1 fruit fly cellular context compared by ENCODE assay signal in genomic region chr2L:23068051-23068831, dm6.
TF ChIP-seq lines count a peak whose summit lies in the region.

Gene Spf45 (minus strand): TSS chr2L:23068386.

TF ChIP-seq in whole organism, embryonic, 481 proteins besides CTCF, POLR2A, EP300 and RAD21 (continued from another document):
- TF ChIP-seq CG14014 (GFP tag; IDR thresholded peaks at IDR 0.05; lab: Robert Waterston, UW), result no peak
- TF ChIP-seq HmgD (GFP tag; optimal IDR thresholded peaks at IDR 0.05; lab: Kevin White, UChicago), result no peak
- no peak for TF ChIP-seq CG15269 (tag; optimal IDR thresholded peaks at IDR 0.05; lab: Kevin White, UChicago)
- no peak for TF ChIP-seq Max (GFP tag; optimal IDR thresholded peaks at IDR 0.05; lab: Kevin White, UChicago)
- TF ChIP-seq CG12236 (GFP tag; optimal IDR thresholded peaks at IDR 0.05; lab: Kevin White, UChicago), result no peak
- peak; percentile 76 for TF ChIP-seq CG11723 (GFP tag; optimal IDR thresholded peaks at IDR 0.05; lab: Kevin White, UChicago)
- TF ChIP-seq Hr39 (optimal IDR thresholded peaks at IDR 0.05; lab: Kevin White, UChicago), result no peak
- TF ChIP-seq CG17802 (tag; optimal IDR thresholded peaks at IDR 0.05; lab: Kevin White, UChicago), result peak; percentile 99
- TF ChIP-seq CG4404 (GFP tag; IDR thresholded peaks at IDR 0.05; lab: Robert Waterston, UW), result no peak
- peak; percentile 7 for TF ChIP-seq dmrt11E (tag; optimal IDR thresholded peaks at IDR 0.05; lab: Kevin White, UChicago)
- TF ChIP-seq Gug (GFP tag; IDR thresholded peaks at IDR 0.05; lab: Robert Waterston, UW), result no peak
- TF ChIP-seq CG17612 (GFP tag; IDR thresholded peaks at IDR 0.05; lab: Robert Waterston, UW), result no peak
- TF ChIP-seq CG2202 (tag; optimal IDR thresholded peaks at IDR 0.05; lab: Kevin White, UChicago), result no peak
- TF ChIP-seq CG7928 (GFP tag; optimal IDR thresholded peaks at IDR 0.05; lab: Kevin White, UChicago), result no peak
- TF ChIP-seq CG12744 (GFP tag; optimal IDR thresholded peaks at IDR 0.05; lab: Kevin White, UChicago), result no peak
- TF ChIP-seq CG2889 (GFP tag; IDR thresholded peaks at IDR 0.05; lab: Robert Waterston, UW), result no peak
- peak; percentile 96 for TF ChIP-seq CG7357 (GFP tag; IDR thresholded peaks at IDR 0.05; lab: Robert Waterston, UW)
- no peak for TF ChIP-seq Elba2 (GFP tag; optimal IDR thresholded peaks at IDR 0.05; lab: Kevin White, UChicago)
- peak; percentile 26; the same call in 1 of the 2 replicates for TF ChIP-seq CG31441 (GFP tag; IDR thresholded peaks at IDR 0.05; lab: Robert Waterston, UW)
- no peak for TF ChIP-seq danr (GFP tag; IDR thresholded peaks at IDR 0.05; lab: Robert Waterston, UW)
- peak; percentile 84 for TF ChIP-seq row (GFP tag; IDR thresholded peaks at IDR 0.05; lab: Robert Waterston, UW)
- TF ChIP-seq Abd-B (GFP tag; optimal IDR thresholded peaks at IDR 0.05; lab: Kevin White, UChicago), result peak; percentile 84
- no peak for TF ChIP-seq Doc2 (GFP tag; IDR thresholded peaks at IDR 0.05; lab: Robert Waterston, UW)
- TF ChIP-seq CG6765 (GFP tag; optimal IDR thresholded peaks at IDR 0.05; lab: Kevin White, UChicago), result no peak
- TF ChIP-seq trh (GFP tag; optimal IDR thresholded peaks at IDR 0.05; lab: Kevin White, UChicago), result no peak
- no peak for TF ChIP-seq CG42726 (GFP tag; IDR thresholded peaks at IDR 0.05; lab: Robert Waterston, UW; ENCODE audit: partially characterized antibody)
- TF ChIP-seq tio (GFP tag; optimal IDR thresholded peaks at IDR 0.05; lab: Kevin White, UChicago), result no peak
- no peak for TF ChIP-seq zfh1 (GFP tag; IDR thresholded peaks at IDR 0.05; lab: Robert Waterston, UW)
- no peak for TF ChIP-seq CG17385 (GFP tag; optimal IDR thresholded peaks at IDR 0.05; lab: Kevin White, UChicago)
- TF ChIP-seq pfk (GFP tag; optimal IDR thresholded peaks at IDR 0.05; lab: Kevin White, UChicago), result peak; percentile 42
- no peak for TF ChIP-seq abd-A (tag; optimal IDR thresholded peaks at IDR 0.05; lab: Kevin White, UChicago)
- no peak for TF ChIP-seq br (optimal IDR thresholded peaks at IDR 0.05; lab: Kevin White, UChicago)
- TF ChIP-seq MBD-R2 (GFP tag; IDR thresholded peaks at IDR 0.05; lab: Robert Waterston, UW), result peak; percentile 48
- TF ChIP-seq ttk (GFP tag; IDR thresholded peaks at IDR 0.05; lab: Robert Waterston, UW), result no peak
- TF ChIP-seq Antp (GFP tag; optimal IDR thresholded peaks at IDR 0.05; lab: Kevin White, UChicago), result no peak
- TF ChIP-seq CG6791 (GFP tag; IDR thresholded peaks at IDR 0.05; lab: Robert Waterston, UW; ENCODE audit: partially characterized antibody), result peak; percentile 53; the same call in 1 of the 3 replicates
- TF ChIP-seq CoRest (tag; optimal IDR thresholded peaks at IDR 0.05; lab: Kevin White, UChicago), result peak; percentile 31
- TF ChIP-seq Lhr (GFP tag; optimal IDR thresholded peaks at IDR 0.05; lab: Kevin White, UChicago), result peak; percentile 37
- TF ChIP-seq fd64A (GFP tag; optimal IDR thresholded peaks at IDR 0.05; lab: Kevin White, UChicago), result no peak
- peak; percentile 10 for TF ChIP-seq CG8089 (GFP tag; optimal IDR thresholded peaks at IDR 0.05; lab: Kevin White, UChicago)
- TF ChIP-seq pzg (GFP tag; optimal IDR thresholded peaks at IDR 0.05; lab: Kevin White, UChicago), result peak; percentile 37
- TF ChIP-seq CG9437 (GFP tag; optimal IDR thresholded peaks at IDR 0.05; lab: Kevin White, UChicago), result peak; percentile 13
- no peak for TF ChIP-seq nerfin-2 (GFP tag; IDR thresholded peaks at IDR 0.05; lab: Robert Waterston, UW; ENCODE audit: partially characterized antibody)
- TF ChIP-seq Bgb (GFP tag; IDR thresholded peaks at IDR 0.05; lab: Robert Waterston, UW; ENCODE audit: partially characterized antibody), result no peak
- TF ChIP-seq klu (GFP tag; IDR thresholded peaks at IDR 0.05; lab: Robert Waterston, UW), result no peak
- no peak for TF ChIP-seq CG2712 (tag; optimal IDR thresholded peaks at IDR 0.05; lab: Kevin White, UChicago)
- TF ChIP-seq grau (tag; optimal IDR thresholded peaks at IDR 0.05; lab: Kevin White, UChicago), result no peak
- peak; percentile 98 for TF ChIP-seq CG1603 (tag; optimal IDR thresholded peaks at IDR 0.05; lab: Kevin White, UChicago)
- no peak for TF ChIP-seq Oli (tag; optimal IDR thresholded peaks at IDR 0.05; lab: Kevin White, UChicago)
- TF ChIP-seq pnt (GFP tag; optimal IDR thresholded peaks at IDR 0.05; lab: Kevin White, UChicago), result no peak
- TF ChIP-seq MESR4 (GFP tag; optimal IDR thresholded peaks at IDR 0.05; lab: Kevin White, UChicago), result peak; percentile 69
- TF ChIP-seq ssp (GFP tag; IDR thresholded peaks at IDR 0.05; lab: Robert Waterston, UW), result peak; percentile 99
- TF ChIP-seq lola (GFP tag; optimal IDR thresholded peaks at IDR 0.05; lab: Kevin White, UChicago), result peak in 1 of 3 experiments; percentile 13
- no peak for TF ChIP-seq crp (GFP tag; optimal IDR thresholded peaks at IDR 0.05; lab: Kevin White, UChicago)
- peak; percentile 100 for TF ChIP-seq CG1024 (GFP tag; IDR thresholded peaks at IDR 0.05; lab: Robert Waterston, UW)
- TF ChIP-seq CG14050 (GFP tag; IDR thresholded peaks at IDR 0.05; lab: Robert Waterston, UW), result no peak
- no peak for TF ChIP-seq CG12391 (tag; optimal IDR thresholded peaks at IDR 0.05; lab: Kevin White, UChicago)
- no peak for TF ChIP-seq Ets97D (GFP tag; optimal IDR thresholded peaks at IDR 0.05; lab: Kevin White, UChicago)
- TF ChIP-seq crc (GFP tag; optimal IDR thresholded peaks at IDR 0.05; lab: Kevin White, UChicago), result no peak
- no peak for TF ChIP-seq disco-r (GFP tag; optimal IDR thresholded peaks at IDR 0.05; lab: Kevin White, UChicago)
- no peak for TF ChIP-seq Camta (GFP tag; optimal IDR thresholded peaks at IDR 0.05; lab: Kevin White, UChicago)
- TF ChIP-seq CG14710 (tag; optimal IDR thresholded peaks at IDR 0.05; lab: Kevin White, UChicago), result peak; percentile 28
- no peak for TF ChIP-seq CG1602 (GFP tag; optimal IDR thresholded peaks at IDR 0.05; lab: Kevin White, UChicago)
- TF ChIP-seq BEAF-32 (GFP tag; optimal IDR thresholded peaks at IDR 0.05; lab: Kevin White, UChicago), result peak; percentile 37
- peak in 1 of 2 experiments; percentile 40 for TF ChIP-seq Dfd (GFP tag; optimal IDR thresholded peaks at IDR 0.05; lab: Kevin White, UChicago)
- TF ChIP-seq CG8290 (GFP tag; optimal IDR thresholded peaks at IDR 0.05; lab: Kevin White, UChicago), result peak; percentile 32
- peak in 1 of 2 experiments; percentile 39 for TF ChIP-seq CG8290 (tag; optimal IDR thresholded peaks at IDR 0.05; lab: Kevin White, UChicago)
- no peak for TF ChIP-seq gem (tag; optimal IDR thresholded peaks at IDR 0.05; lab: Kevin White, UChicago)
- TF ChIP-seq zen (tag; optimal IDR thresholded peaks at IDR 0.05; lab: Kevin White, UChicago), result peak; percentile 17
- no peak for TF ChIP-seq HHEX (GFP tag; optimal IDR thresholded peaks at IDR 0.05; lab: Kevin White, UChicago)
- TF ChIP-seq wek (GFP tag; optimal IDR thresholded peaks at IDR 0.05; lab: Kevin White, UChicago), result no peak
- TF ChIP-seq ham (GFP tag; IDR thresholded peaks at IDR 0.05; lab: Robert Waterston, UW), result no peak
- TF ChIP-seq Dbx (GFP tag; IDR thresholded peaks at IDR 0.05; lab: Robert Waterston, UW), result no peak
- TF ChIP-seq Dek (tag; optimal IDR thresholded peaks at IDR 0.05; lab: Kevin White, UChicago), result no peak
- TF ChIP-seq CG6175 (GFP tag; IDR thresholded peaks at IDR 0.05; lab: Robert Waterston, UW), result no peak
- TF ChIP-seq kay (GFP tag; optimal IDR thresholded peaks at IDR 0.05; lab: Kevin White, UChicago), result no peak
- TF ChIP-seq D19A (tag; optimal IDR thresholded peaks at IDR 0.05; lab: Kevin White, UChicago), result no peak
- no peak for TF ChIP-seq dati (GFP tag; IDR thresholded peaks at IDR 0.05; lab: Robert Waterston, UW)
- no peak for TF ChIP-seq Spps (tag; optimal IDR thresholded peaks at IDR 0.05; lab: Kevin White, UChicago)
- TF ChIP-seq CG8924 (tag; optimal IDR thresholded peaks at IDR 0.05; lab: Kevin White, UChicago), result no peak
- TF ChIP-seq p53 (GFP tag; optimal IDR thresholded peaks at IDR 0.05; lab: Kevin White, UChicago), result no peak
- TF ChIP-seq CG17912 (GFP tag; optimal IDR thresholded peaks at IDR 0.05; lab: Kevin White, UChicago), result no peak
- TF ChIP-seq knrl (GFP tag; IDR thresholded peaks at IDR 0.05; lab: Robert Waterston, UW; ENCODE audit: partially characterized antibody), result 0 out of 3 replicates have a peak, but pooled peaks have one; percentile 24
- no peak for TF ChIP-seq CG10431 (GFP tag; optimal IDR thresholded peaks at IDR 0.05; lab: Kevin White, UChicago)
- no peak for TF ChIP-seq CG43689 (GFP tag; IDR thresholded peaks at IDR 0.05; lab: Robert Waterston, UW)
- TF ChIP-seq Optix (GFP tag; IDR thresholded peaks at IDR 0.05; lab: Robert Waterston, UW), result no peak
- TF ChIP-seq ind (GFP tag; optimal IDR thresholded peaks at IDR 0.05; lab: Kevin White, UChicago), result no peak
- TF ChIP-seq Poxn (GFP tag; IDR thresholded peaks at IDR 0.05; lab: Robert Waterston, UW), result no peak
- peak; percentile 61 for TF ChIP-seq Dref (GFP tag; IDR thresholded peaks at IDR 0.05; lab: Robert Waterston, UW)
- TF ChIP-seq CG16863 (GFP tag; optimal IDR thresholded peaks at IDR 0.05; lab: Kevin White, UChicago), result no peak
- TF ChIP-seq Dll (GFP tag; IDR thresholded peaks at IDR 0.05; lab: Robert Waterston, UW; ENCODE audit: partially characterized antibody), result no peak
- peak in 1 of 2 experiments; percentile 22 for TF ChIP-seq eve (GFP tag; optimal IDR thresholded peaks at IDR 0.05; lab: Kevin White, UChicago)
- TF ChIP-seq CG12659 (GFP tag; optimal IDR thresholded peaks at IDR 0.05; lab: Kevin White, UChicago), result peak; percentile 3
- TF ChIP-seq CG30403 (GFP tag; optimal IDR thresholded peaks at IDR 0.05; lab: Kevin White, UChicago), result no peak
- peak; percentile 48 for TF ChIP-seq CG8281 (tag; optimal IDR thresholded peaks at IDR 0.05; lab: Kevin White, UChicago)
- no peak for TF ChIP-seq CHES-1-like (GFP tag; optimal IDR thresholded peaks at IDR 0.05; lab: Kevin White, UChicago)
- no peak for TF ChIP-seq CG9215 (GFP tag; IDR thresholded peaks at IDR 0.05; lab: Robert Waterston, UW)
- no peak for TF ChIP-seq sisA (GFP tag; IDR thresholded peaks at IDR 0.05; lab: Robert Waterston, UW)
- no peak for TF ChIP-seq maf-S (GFP tag; optimal IDR thresholded peaks at IDR 0.05; lab: Kevin White, UChicago)
- TF ChIP-seq CG3838 (GFP tag; optimal IDR thresholded peaks at IDR 0.05; lab: Kevin White, UChicago), result no peak
- no peak for TF ChIP-seq seq (GFP tag; IDR thresholded peaks at IDR 0.05; lab: Robert Waterston, UW)
- TF ChIP-seq wor (GFP tag; IDR thresholded peaks at IDR 0.05; lab: Robert Waterston, UW), result no peak
